Worm (Caenorhabditis elegans) whole organism, L2 larva: Measurements from ENCODE around the gene sru-21.
"Not testable (repeated sequence)": the region's sequence is repeated elsewhere in the genome, so short reads cannot be mapped to it uniquely, and the experiment has no call there.

ENCODE experiments used
- ama-1 ChIP-seq: fragments of 150-350 bp; optimal IDR thresholded peaks from 2 replicates; lab custom pipeline; 2018; ENCODE audit warnings: inconsistent platforms
- blmp-1 ChIP-seq: sonication (generic microtip); optimal IDR thresholded peaks from 2 replicates; lab custom pipeline; 2017; ENCODE audit warnings: missing genetic modification characterization, mild to moderate bottlenecking, missing compliant biosample characterization, antibody characterized with exemption, moderate library complexity; ENCODE audit not compliant: insufficient read depth
- elt-3 ChIP-seq: sonication (generic microtip); optimal IDR thresholded peaks from 2 replicates; lab custom pipeline; 2017; ENCODE audit warnings: missing biosample characterization, missing genetic modification characterization
- gmeb-1 ChIP-seq: fragments of 150-350 bp; optimal IDR thresholded peaks from 2 replicates; lab custom pipeline; 2014; ENCODE audit warnings: missing biosample characterization, missing genetic modification characterization
- mab-5 ChIP-seq: fragments of 150-350 bp; optimal IDR thresholded peaks from 2 replicates; lab custom pipeline; 2014; ENCODE audit warnings: missing biosample characterization, missing genetic modification characterization
- nhr-237 ChIP-seq: fragments of 150-350 bp; optimal IDR thresholded peaks from 2 replicates; lab custom pipeline; 2014; ENCODE audit warnings: missing biosample characterization, missing genetic modification characterization
- sem-4 ChIP-seq: fragments of 150-350 bp; optimal IDR thresholded peaks from 2 replicates; lab custom pipeline; 2014; ENCODE audit warnings: missing biosample characterization, missing genetic modification reagents, missing genetic modification characterization

DNA sequence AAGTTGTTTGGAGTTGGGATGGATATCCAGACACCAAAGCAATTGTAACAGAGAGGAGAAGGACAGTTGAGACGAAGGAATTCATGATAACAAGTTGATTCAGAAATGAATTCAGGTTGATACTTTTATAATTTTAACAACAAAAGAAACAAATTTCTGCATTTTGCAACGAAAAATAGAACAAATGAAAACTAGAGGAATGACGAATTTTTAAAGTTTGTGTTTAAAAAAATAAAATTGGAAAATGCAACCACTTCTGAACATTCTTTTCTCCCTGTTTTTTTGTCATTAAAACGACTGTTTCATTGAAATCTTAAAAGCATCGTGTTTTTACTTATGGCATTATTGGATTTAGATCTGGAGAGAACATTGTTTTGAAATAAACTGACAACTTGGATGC lies 36.0 kb downstream of the sru-21 start, which contains the start of gene Y45F10C.2:
- TF ChIP-seq elt-3 (tag; lab: Kevin White, UChicago); mab-5; gmeb-1; ama-1 (lab: Kevin White, UChicago); nhr-237 (tag; lab: Kevin White, UChicago); sem-4 (tag; lab: Kevin White, UChicago); blmp-1 (tag; lab: Kevin White, UChicago): not testable (repeated sequence)
